Worm (Caenorhabditis elegans) whole organism, early embryonic: Measurements from ENCODE around the gene ZK970.8.
A peak's percentile ranks its signal among the peaks of the same experiment; 100 is the strongest.

Experiments used
- B0310.2 ChIP-seq: sonication (generic microtip); optimal IDR thresholded peaks from 2 replicates; lab custom pipeline; 2016; ENCODE audit warnings: mild to moderate bottlenecking, missing genetic modification characterization, missing compliant biosample characterization
- F13C5.2 ChIP-seq: sonication (generic microtip); optimal IDR thresholded peaks from 2 replicates; lab custom pipeline; 2017; ENCODE audit warnings: mild to moderate bottlenecking, missing genetic modification characterization, inconsistent platforms, missing compliant biosample characterization
- aly-1 ChIP-seq: sonication (generic microtip); optimal IDR thresholded peaks from 2 replicates; lab custom pipeline; 2016; ENCODE audit warnings: missing genetic modification characterization, missing compliant biosample characterization
- ama-1 ChIP-seq: fragments of 150-350 bp; optimal IDR thresholded peaks from 2 replicates; lab custom pipeline; 2014
- ceh-13 ChIP-seq: fragments of 200-800 bp; sonication (Bioruptor generic); optimal IDR thresholded peaks from 2 replicates; lab custom pipeline; 2018; ENCODE audit warnings: mild to moderate bottlenecking, missing genetic modification characterization, missing compliant biosample characterization
- ceh-36 ChIP-seq: sonication (generic microtip); optimal IDR thresholded peaks from 2 replicates; lab custom pipeline; 2016; ENCODE audit warnings: missing genetic modification characterization, inconsistent platforms, missing compliant biosample characterization
- ets-7 ChIP-seq: sonication (generic microtip); optimal IDR thresholded peaks from 2 replicates; lab custom pipeline; 2016; ENCODE audit warnings: missing genotype, missing genetic modification characterization, missing compliant biosample characterization
- flt-1 ChIP-seq: fragments of 200-800 bp; sonication (Bioruptor generic); IDR thresholded peaks from 2 replicates; pipeline ENCODE4 v1.3.6; 2022; ENCODE audit warnings: missing genetic modification characterization, missing compliant biosample characterization
- hmbx-1 ChIP-seq: sonication (generic microtip); optimal IDR thresholded peaks from 2 replicates; lab custom pipeline; 2016; ENCODE audit warnings: mild to moderate bottlenecking, missing genetic modification characterization, missing compliant biosample characterization
- hmg-4 ChIP-seq: fragments of 200-800 bp; sonication (Bioruptor generic); optimal IDR thresholded peaks from 2 replicates; lab custom pipeline; 2018; ENCODE audit warnings: mild to moderate bottlenecking, missing genetic modification characterization, missing compliant biosample characterization
- hnd-1 ChIP-seq: sonication (generic microtip); optimal IDR thresholded peaks from 2 replicates; lab custom pipeline; 2016; ENCODE audit warnings: missing genetic modification characterization, missing compliant biosample characterization
- pes-1 ChIP-seq: fragments of 200-800 bp; sonication (Bioruptor generic); IDR thresholded peaks from 2 replicates; pipeline ENCODE4 v1.3.6; 2022; ENCODE audit warnings: missing genetic modification reagents, missing genetic modification characterization, missing compliant biosample characterization
- scrt-1 ChIP-seq: fragments of 200-800 bp; sonication (Bioruptor generic); IDR thresholded peaks from 2 replicates; pipeline ENCODE4 v1.3.6; 2022; ENCODE audit warnings: missing genetic modification characterization, missing compliant biosample characterization
- sea-1 ChIP-seq: fragments of 200-800 bp; sonication (Bioruptor generic); conservative IDR thresholded peaks from 2 replicates; pipeline ENCODE4 v1.3.6; 2022; ENCODE audit warnings: missing genetic modification characterization, missing compliant biosample characterization
- tbx-11 ChIP-seq: fragments of 200-800 bp; sonication (Bioruptor generic); IDR thresholded peaks from 2 replicates; pipeline ENCODE4 v1.3.6; 2022; ENCODE audit warnings: missing genetic modification characterization, missing compliant biosample characterization
- tbx-37 ChIP-seq: fragments of 200-800 bp; sonication (Bioruptor generic); conservative IDR thresholded peaks from 2 replicates; pipeline ENCODE4 v1.3.6; 2022; ENCODE audit warnings: missing genetic modification reagents, missing genetic modification characterization, missing compliant biosample characterization
- tra-4 ChIP-seq: sonication (generic microtip); optimal IDR thresholded peaks from 2 replicates; lab custom pipeline; 2017; ENCODE audit warnings: missing genetic modification characterization, missing compliant biosample characterization

ZK970.8 gene

DNA sequence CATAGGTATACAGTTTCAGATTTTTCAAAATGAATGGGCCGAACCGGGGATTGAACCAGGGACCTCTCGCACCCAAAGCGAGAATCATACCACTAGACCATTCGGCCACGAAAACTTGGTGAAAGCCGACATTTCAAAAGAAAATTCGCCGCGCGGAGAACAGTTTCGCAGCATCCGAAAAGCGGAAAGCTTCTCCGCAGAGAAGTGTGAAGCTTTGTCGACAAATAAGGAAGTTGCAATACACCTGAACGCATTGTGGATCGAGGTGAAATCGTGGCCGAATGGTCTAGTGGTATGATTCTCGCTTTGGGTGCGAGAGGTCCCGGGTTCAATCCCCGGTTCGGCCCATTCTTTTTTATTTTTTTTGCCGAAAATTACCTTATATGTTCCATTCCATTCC, 4.7 kb upstream of the ZK970.8 start:
- 0 out of 2 replicates have a peak, but pooled peaks have one; percentile 56 for TF ChIP-seq scrt-1 (GFP tag; lab: Robert Waterston, UW)

DNA sequence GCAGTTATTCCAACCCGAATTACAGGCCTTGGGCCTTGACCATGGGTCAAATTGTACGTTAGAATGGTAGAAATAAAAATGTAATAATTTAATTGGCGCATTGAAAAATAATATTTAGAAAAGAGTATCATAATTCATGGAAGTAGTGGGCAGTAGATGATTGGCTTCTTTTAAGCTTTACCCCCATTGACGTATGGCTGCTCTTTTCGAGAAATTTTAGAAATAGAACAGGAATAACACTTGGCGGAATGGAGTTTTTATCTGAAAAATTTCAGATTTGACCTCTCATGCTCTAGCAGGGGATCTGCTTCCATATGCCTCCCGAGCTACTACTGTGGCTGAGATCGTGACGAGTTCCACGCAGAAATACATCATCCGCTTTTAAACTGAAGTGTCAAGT, 711 bp upstream of the ZK970.8 start, which contains the start of gene gcy-4:
Gene gcy-4, minus strand, starts transcription at position 101 of the 400 bp plus-strand sequence.
- TF ChIP-seq F13C5.2, result no peak
- TF ChIP-seq ets-7 (tag; lab: Kevin White, UChicago), result no peak

DNA sequence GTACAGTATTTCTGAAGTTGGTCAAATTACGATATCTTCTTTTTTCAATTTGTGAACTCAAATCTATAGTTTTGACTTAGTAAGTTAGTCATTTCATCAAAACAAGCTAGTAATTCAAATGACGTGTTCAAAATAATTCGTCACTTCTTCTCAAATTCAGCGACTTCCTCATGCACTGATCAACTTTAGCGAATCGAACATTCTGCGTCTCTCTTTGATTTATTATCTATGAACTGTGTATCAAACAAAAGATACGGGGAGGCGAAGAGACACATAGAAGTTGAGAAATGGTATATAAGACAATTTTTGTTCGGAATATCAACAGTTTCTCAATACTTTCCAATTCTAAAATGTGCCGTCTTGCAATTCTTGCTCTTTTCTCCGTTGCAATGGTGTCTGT, 2.5 kb downstream of the ZK970.8 start, which contains the start of gene srlf-34:
Gene srlf-34, plus strand, starts transcription at position 321 of the 400 bp plus-strand sequence.
- TF ChIP-seq sea-1 (GFP tag; lab: Robert Waterston, UW), result no peak
- TF ChIP-seq flt-1, result no peak
- no peak for TF ChIP-seq hmbx-1 (tag; lab: Kevin White, UChicago)

DNA sequence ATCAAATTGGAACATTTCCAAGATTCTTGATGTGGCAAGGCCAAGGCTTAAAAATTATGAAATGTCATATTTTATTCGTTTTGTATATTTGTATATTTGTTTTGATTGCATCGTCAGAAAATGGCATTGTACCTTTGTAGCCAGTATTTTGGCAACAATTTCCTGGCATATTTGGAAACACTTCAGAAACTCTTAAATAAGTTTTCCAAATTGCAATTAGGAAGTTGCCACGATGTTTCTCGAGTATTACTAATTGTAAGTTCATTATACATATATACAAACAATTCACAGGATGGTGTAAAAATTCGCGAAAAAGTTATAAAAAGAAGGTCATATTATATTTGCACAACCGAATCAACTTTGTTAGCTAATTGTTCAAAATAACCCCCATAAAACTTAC, 5.8 kb downstream of the ZK970.8 start, which contains the start of gene idpp-8:
Gene idpp-8, plus strand, starts transcription at position 301 of the 400 bp plus-strand sequence.
- TF ChIP-seq ets-7 (tag; lab: Kevin White, UChicago) (no peak), tra-4 (tag; lab: Kevin White, UChicago) (no peak), B0310.2 (tag; lab: Kevin White, UChicago) (no peak), aly-1 (tag; lab: Kevin White, UChicago) (no peak), ceh-36 (tag; lab: Kevin White, UChicago) (no peak), ceh-13 (no peak), tbx-37 (GFP tag; lab: Robert Waterston, UW) (no peak), F13C5.2 (no peak), hnd-1 (tag; lab: Kevin White, UChicago) (no peak), hmbx-1 (tag; lab: Kevin White, UChicago) (no peak), sea-1 (GFP tag; lab: Robert Waterston, UW) (no peak), scrt-1 (GFP tag; lab: Robert Waterston, UW) (no peak), hmg-4 (no peak), flt-1 (no peak)

DNA sequence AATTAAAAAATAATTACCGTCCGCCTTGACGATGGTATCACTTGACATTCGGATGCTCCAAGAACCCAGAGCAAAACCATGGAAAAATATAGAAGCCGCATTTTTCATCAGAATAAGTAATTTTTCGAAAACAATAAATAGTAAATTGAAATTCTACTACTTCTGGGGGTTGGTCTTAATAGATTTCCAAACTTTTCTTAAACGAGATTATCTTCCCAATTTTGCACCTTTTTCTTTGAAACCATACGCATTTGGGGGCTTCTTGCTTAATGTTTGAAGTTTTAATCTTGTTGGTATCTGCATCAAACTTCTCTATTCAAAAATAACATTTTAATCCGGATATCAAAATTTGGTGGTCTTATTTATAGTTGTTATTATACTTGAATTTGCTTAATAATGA, 6.7 kb downstream of the ZK970.8 start, which contains the start of gene gcy-5:
Gene gcy-5, minus strand, starts transcription at position 101 of the 400 bp plus-strand sequence.
- TF ChIP-seq F13C5.2, result no peak

DNA sequence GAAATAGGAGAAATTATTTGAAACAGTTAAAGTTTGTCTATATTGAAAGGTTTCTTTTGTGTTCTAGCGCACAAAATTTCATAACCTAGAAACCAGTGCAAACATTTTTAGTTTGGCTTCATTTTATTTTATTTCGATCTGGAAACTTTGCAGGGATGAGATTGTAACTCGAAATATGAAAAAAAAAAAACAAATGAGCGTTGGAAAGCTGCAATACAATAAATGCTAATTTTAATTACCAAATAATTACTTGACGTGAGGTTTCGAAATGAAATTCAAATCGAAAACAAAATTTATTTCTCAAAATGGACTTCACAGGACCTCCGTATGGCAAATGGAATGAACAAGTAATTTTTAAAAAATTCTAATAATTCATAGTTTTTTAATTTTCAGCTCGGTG, 7.6 kb downstream of the ZK970.8 start, which contains the start of gene M02G9.4:
Gene M02G9.4, plus strand, starts transcription at position 301 of the 400 bp plus-strand sequence.
- TF ChIP-seq pes-1 (GFP tag; lab: Robert Waterston, UW) (no peak), tbx-37 (GFP tag; lab: Robert Waterston, UW) (no peak), B0310.2 (tag; lab: Kevin White, UChicago) (no peak), ceh-13 (no peak), hmg-4 (no peak), tra-4 (tag; lab: Kevin White, UChicago) (no peak)

DNA sequence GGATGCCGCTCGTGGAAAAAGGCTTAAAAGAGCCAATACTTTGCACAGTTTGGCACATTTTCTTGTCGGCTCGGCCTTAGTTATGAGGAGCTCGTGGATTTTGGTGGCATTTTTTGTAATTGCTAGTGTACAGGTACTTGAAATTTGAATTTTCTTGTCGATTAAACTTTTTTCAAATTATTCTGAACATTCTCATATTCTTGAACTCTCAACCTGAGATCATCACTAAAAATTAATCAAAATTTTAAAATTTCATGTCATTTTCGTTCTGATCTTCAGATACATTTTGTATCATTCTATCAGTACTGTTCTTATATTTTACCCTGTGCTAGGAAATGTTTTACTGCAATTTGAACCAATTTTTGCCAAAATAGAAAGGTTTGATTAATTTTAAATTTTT, 12.0 kb downstream of the ZK970.8 start, which contains the start of gene idpp-4:
Gene idpp-4, plus strand, starts transcription at position 51 of the 400 bp plus-strand sequence.
- no peak for TF ChIP-seq sea-1 (GFP tag; lab: Robert Waterston, UW)
- no peak for TF ChIP-seq tbx-37 (GFP tag; lab: Robert Waterston, UW)
- TF ChIP-seq ama-1 (lab: Kevin White, UChicago), result no peak
- no peak for TF ChIP-seq hmbx-1 (tag; lab: Kevin White, UChicago)
- no peak for TF ChIP-seq pes-1 (GFP tag; lab: Robert Waterston, UW)
- TF ChIP-seq flt-1, result no peak
- no peak for TF ChIP-seq tbx-11 (GFP tag; lab: Robert Waterston, UW)

DNA sequence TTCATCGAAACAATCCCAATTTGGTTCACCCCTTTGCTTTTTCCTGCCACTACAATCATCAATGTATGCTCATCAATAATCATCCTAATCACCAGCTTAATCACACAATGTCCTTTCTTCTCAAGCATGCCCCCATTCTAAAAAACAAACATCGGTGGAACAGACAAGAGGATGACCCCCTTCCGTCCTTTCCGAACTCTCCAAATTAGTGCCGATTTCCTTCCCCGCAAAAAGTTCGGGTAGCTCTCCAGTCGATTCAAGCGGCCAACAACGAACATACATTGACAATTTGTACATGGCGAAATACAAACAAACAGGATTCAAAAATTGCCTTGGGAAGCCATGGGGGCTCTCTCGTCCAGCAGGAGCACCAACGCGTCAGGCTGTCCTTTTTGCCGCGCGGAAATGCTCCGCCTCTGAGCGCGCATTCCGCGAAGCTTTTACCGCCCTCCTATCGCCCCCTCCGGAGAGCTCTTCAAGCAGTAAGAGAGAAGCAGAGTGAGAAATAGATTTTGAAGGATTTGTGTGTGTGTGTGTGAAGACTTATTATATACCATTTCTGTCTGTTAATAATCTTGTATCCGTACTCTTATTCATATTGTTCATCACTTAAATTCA, 16.3 kb downstream of the ZK970.8 start, which contains the start of gene appg-1:
Gene appg-1, plus strand, starts transcription at position 427 of the 618 bp plus-strand sequence.
- TF ChIP-seq hnd-1 (tag; lab: Kevin White, UChicago) (no peak), aly-1 (tag; lab: Kevin White, UChicago) (no peak), ceh-36 (tag; lab: Kevin White, UChicago) (no peak), tbx-11 (GFP tag; lab: Robert Waterston, UW) (no peak), scrt-1 (GFP tag; lab: Robert Waterston, UW) (no peak), hmbx-1 (tag; lab: Kevin White, UChicago) (no peak), sea-1 (GFP tag; lab: Robert Waterston, UW) (no peak), tra-4 (tag; lab: Kevin White, UChicago) (no peak), ama-1 (lab: Kevin White, UChicago) (no peak), F13C5.2 (no peak), flt-1 (no peak), ets-7 (tag; lab: Kevin White, UChicago) (no peak), hmg-4 (no peak), tbx-37 (GFP tag; lab: Robert Waterston, UW) (no peak), B0310.2 (tag; lab: Kevin White, UChicago) (no peak), pes-1 (GFP tag; lab: Robert Waterston, UW) (no peak), ceh-13 (no peak)

DNA sequence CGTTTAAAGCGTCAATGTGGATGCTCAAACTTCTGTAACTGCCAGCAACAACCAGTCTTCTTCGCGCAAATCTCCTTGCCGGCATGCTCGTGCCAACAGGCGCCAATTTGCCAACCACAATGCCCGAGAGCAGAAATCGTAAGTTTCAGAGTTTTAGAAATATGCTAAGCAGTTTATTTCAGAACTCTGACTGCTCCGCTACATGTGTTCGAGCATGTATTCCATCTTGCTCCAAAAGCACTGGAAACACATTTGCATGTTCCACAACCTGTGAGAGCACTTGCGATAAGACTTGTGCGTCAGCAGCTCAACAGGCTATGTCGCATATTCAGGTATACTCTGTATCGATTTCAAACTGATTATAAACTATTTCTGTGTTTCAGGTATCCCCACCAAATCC, 20.3 kb downstream of the ZK970.8 start:
- TF ChIP-seq B0310.2 (tag; lab: Kevin White, UChicago) (no peak), tbx-37 (GFP tag; lab: Robert Waterston, UW) (no peak), scrt-1 (GFP tag; lab: Robert Waterston, UW) (no peak), flt-1 (no peak), sea-1 (GFP tag; lab: Robert Waterston, UW) (no peak), ceh-36 (tag; lab: Kevin White, UChicago) (no peak), hnd-1 (tag; lab: Kevin White, UChicago) (no peak), hmg-4 (no peak), F13C5.2 (no peak), tbx-11 (GFP tag; lab: Robert Waterston, UW) (no peak), tra-4 (tag; lab: Kevin White, UChicago) (no peak), pes-1 (GFP tag; lab: Robert Waterston, UW) (no peak)
